Fruit fly (Drosophila melanogaster): ENCODE measurements around the gene snRNP-U1-C.

Gene snRNP-U1-C

DNA sequence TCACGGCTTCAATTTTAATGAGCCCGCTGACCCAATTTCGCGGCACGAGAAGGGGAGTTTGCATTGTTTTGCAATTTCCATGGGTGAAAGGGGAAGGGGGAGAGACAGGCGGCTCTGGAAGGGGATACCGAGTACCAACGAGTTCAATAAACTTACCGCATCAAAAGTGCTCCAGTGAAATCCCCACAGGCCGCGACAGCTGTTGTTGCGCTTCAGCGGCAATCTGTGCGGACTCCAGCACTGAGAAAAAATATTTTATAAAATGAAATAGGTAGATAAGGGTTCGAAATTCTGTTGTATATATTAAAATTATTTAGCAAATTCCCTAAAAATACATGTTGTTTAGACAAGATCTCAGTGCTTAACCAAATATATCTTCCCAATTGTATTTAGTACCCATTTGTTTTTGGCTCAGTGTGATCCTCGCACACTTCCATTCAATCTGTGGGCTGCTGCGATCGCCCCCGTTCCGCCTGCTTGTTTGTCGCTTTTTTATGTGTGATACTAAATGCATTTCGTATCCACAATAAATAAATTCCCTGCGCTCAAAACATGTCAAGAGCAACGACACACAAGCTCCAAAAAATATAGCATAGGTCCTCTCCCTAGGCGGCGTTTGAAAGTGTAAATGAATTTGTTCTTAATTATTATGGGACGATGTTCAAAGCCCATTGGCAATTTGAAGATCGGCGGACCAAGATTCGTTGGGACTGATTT, 12.3 kb upstream of the snRNP-U1-C start (continued):
- TF ChIP-seq sc (optimal IDR thresholded peaks at IDR 0.05) (no peak), sc (GFP tag; optimal IDR thresholded peaks at IDR 0.05) (peak; percentile 73), mirr (GFP tag; optimal IDR thresholded peaks at IDR 0.05) (no peak), CG10959 (GFP tag; IDR thresholded peaks at IDR 0.05) (peak; percentile 60; the same call in 1 of the 2 replicates), gro (GFP tag; optimal IDR thresholded peaks at IDR 0.05) (no peak), CG16813 (GFP tag; IDR thresholded peaks at IDR 0.05; ENCODE audit: partially characterized antibody) (no peak), nerfin-1 (tag; optimal IDR thresholded peaks at IDR 0.05) (peak; percentile 80), CG7745 (tag; optimal IDR thresholded peaks at IDR 0.05) (no peak), shn (GFP tag; optimal IDR thresholded peaks at IDR 0.05) (no peak), jing (GFP tag; optimal IDR thresholded peaks at IDR 0.05) (peak; percentile 61), HmgZ (tag; optimal IDR thresholded peaks at IDR 0.05) (peak; percentile 6), CG2199 (GFP tag; IDR thresholded peaks at IDR 0.05) (peak; percentile 82; the same call in 2 of the 3 replicates), D (optimal IDR thresholded peaks at IDR 0.05) (no peak), D (GFP tag; optimal IDR thresholded peaks at IDR 0.05) (peak; percentile 84), CG15073 (GFP tag; optimal IDR thresholded peaks at IDR 0.05) (no peak), CG9876 (GFP tag; optimal IDR thresholded peaks at IDR 0.05) (peak; percentile 0), gcm2 (GFP tag; optimal IDR thresholded peaks at IDR 0.05) (peak; percentile 20), CG5245 (GFP tag; optimal IDR thresholded peaks at IDR 0.05) (peak; percentile 75), CG12769 (tag; optimal IDR thresholded peaks at IDR 0.05) (peak; percentile 19), BEAF-32 (GFP tag; optimal IDR thresholded peaks at IDR 0.05) (no peak), gsb (GFP tag; IDR thresholded peaks at IDR 0.05) (no peak), CG11504 (tag; optimal IDR thresholded peaks at IDR 0.05) (peak; percentile 89), salm (tag; optimal IDR thresholded peaks at IDR 0.05) (peak; percentile 48), tgo (GFP tag; IDR thresholded peaks at IDR 0.05) (peak; percentile 71; the same call in 2 of the 3 replicates), lola (GFP tag; optimal IDR thresholded peaks at IDR 0.05) (peak in 1 of 3 experiments; percentile 77), ara (GFP tag; IDR thresholded peaks at IDR 0.05) (peak; percentile 87), CG17568 (GFP tag; optimal IDR thresholded peaks at IDR 0.05) (peak; percentile 27), jumu (GFP tag; optimal IDR thresholded peaks at IDR 0.05) (peak; percentile 36), abd-A (tag; optimal IDR thresholded peaks at IDR 0.05) (no peak), Rfx (GFP tag; IDR thresholded peaks at IDR 0.05) (peak; percentile 35; the same call in 1 of the 2 replicates), CG15011 (GFP tag; optimal IDR thresholded peaks at IDR 0.05) (peak; percentile 32), Hsf (GFP tag; optimal IDR thresholded peaks at IDR 0.05) (peak; percentile 70), dm (GFP tag; optimal IDR thresholded peaks at IDR 0.05) (no peak), vvl (GFP tag; IDR thresholded peaks at IDR 0.05) (peak; percentile 85), aop (GFP tag; IDR thresholded peaks at IDR 0.05) (no peak), ato (GFP tag; IDR thresholded peaks at IDR 0.05; ENCODE audit: partially characterized antibody) (no peak), CG10431 (GFP tag; optimal IDR thresholded peaks at IDR 0.05) (peak; percentile 58), CG32767 (GFP tag; IDR thresholded peaks at IDR 0.05) (peak; percentile 75), GATAe (GFP tag; conservative IDR thresholded peaks at IDR 0.05) (no peak), Fer1 (GFP tag; optimal IDR thresholded peaks at IDR 0.05) (peak; percentile 47), pan (optimal IDR thresholded peaks at IDR 0.05) (no peak), pan (GFP tag; optimal IDR thresholded peaks at IDR 0.05 in 1 of 2, IDR thresholded peaks at IDR 0.05 in 1 of 2) (peak in 1 of 2 experiments; percentile 82), ems (GFP tag; optimal IDR thresholded peaks at IDR 0.05) (peak; percentile 50), CG6254 (GFP tag; optimal IDR thresholded peaks at IDR 0.05) (peak; percentile 84), CG15479 (GFP tag; optimal IDR thresholded peaks at IDR 0.05) (no peak), CG15696 (tag; optimal IDR thresholded peaks at IDR 0.05) (peak; percentile 40), oc (tag; optimal IDR thresholded peaks at IDR 0.05) (peak; percentile 83), otp (GFP tag; IDR thresholded peaks at IDR 0.05) (peak; percentile 85), Sox100B (GFP tag; optimal IDR thresholded peaks at IDR 0.05) (peak; percentile 80), Oli (tag; optimal IDR thresholded peaks at IDR 0.05) (peak; percentile 87)

All from whole organism, embryonic.